Fruit fly (Drosophila melanogaster) whole organism: Measurements from ENCODE around the gene ImpE2.

ENCODE experiments used
- CG8478 ChIP-seq: fragments of >200 bp; optimal IDR thresholded peaks from 2 replicates; lab custom pipeline; 2018; ENCODE audit warnings: inconsistent platforms
- Dll ChIP-seq: fragments of >200 bp; optimal IDR thresholded peaks from 2 replicates; lab custom pipeline; 2017
- pan ChIP-seq: fragments of >200 bp; optimal IDR thresholded peaks from 2 replicates; lab custom pipeline; 2017

dm6 chr3L:3461557-3462414 is 50.7 kb downstream of the ImpE2 start:
- TF ChIP-seq CG8478 (lab: Kevin White, UChicago), result peak; percentile 20
- TF ChIP-seq Dll, result no peak
- no peak for TF ChIP-seq pan (lab: Kevin White, UChicago)
